Worm (Caenorhabditis elegans) whole organism, young adult: ENCODE results near the gene Y26G10.5.

Experiments
- B0019.2 ChIP-seq: fragments of 200-800 bp; sonication (Bioruptor generic); conservative IDR thresholded peaks from 2 replicates; pipeline ENCODE4 v1.3.6; 2022; ENCODE audit warnings: missing genetic modification reagents, missing genetic modification characterization, missing compliant biosample characterization
- B0035.1 ChIP-seq: sonication (generic microtip); optimal IDR thresholded peaks from 2 replicates; lab custom pipeline; 2016; ENCODE audit warnings: missing genetic modification characterization, mild to moderate bottlenecking, missing compliant biosample characterization, missing genotype, missing genetic modification reagents
- F10E7.11 ChIP-seq: sonication (generic microtip); optimal IDR thresholded peaks from 2 replicates; lab custom pipeline; 2017; ENCODE audit warnings: mild to moderate bottlenecking, missing genetic modification characterization, moderate library complexity, missing compliant biosample characterization
- F39B2.1 ChIP-seq: fragments of 200-800 bp; sonication (Bioruptor generic); IDR thresholded peaks from 2 replicates; pipeline ENCODE4 v1.3.6; 2022; ENCODE audit warnings: missing genetic modification reagents, missing genetic modification characterization, missing compliant biosample characterization
- F57C9.4 ChIP-seq: sonication (generic microtip); optimal IDR thresholded peaks from 2 replicates; lab custom pipeline; 2017; ENCODE audit warnings: mild to moderate bottlenecking, missing genetic modification characterization, missing compliant biosample characterization
- T26A5.8 ChIP-seq: sonication (generic microtip); optimal IDR thresholded peaks from 2 replicates; lab custom pipeline; 2016; ENCODE audit warnings: missing genetic modification characterization, missing compliant biosample characterization
- Y53F4B.3 ChIP-seq: fragments of 200-800 bp; sonication (Bioruptor generic); IDR thresholded peaks from 2 replicates; pipeline ENCODE4 v1.3.6; 2022; ENCODE audit warnings: missing genetic modification reagents, missing genetic modification characterization, missing compliant biosample characterization
- hrde-1 ChIP-seq: sonication (generic microtip); optimal IDR thresholded peaks from 2 replicates; lab custom pipeline; 2016; ENCODE audit warnings: missing genetic modification characterization, mild to moderate bottlenecking, missing compliant biosample characterization, moderate library complexity, missing genotype, missing genetic modification reagents, borderline replicate concordance
- let-526 ChIP-seq: fragments of 200-800 bp; sonication (Bioruptor generic); IDR thresholded peaks from 2 replicates; pipeline ENCODE4 v1.3.6; 2022; ENCODE audit warnings: missing genetic modification reagents, missing genetic modification characterization, missing compliant biosample characterization
- snpc-4 ChIP-seq, 5 experiments: fragments of 150-350 bp in 1 of 5; sonication (generic microtip) in 4 of 5; optimal IDR thresholded peaks; 2 replicates each; lab custom pipeline; 2014 to 2018; ENCODE audit warnings: missing genetic modification characterization in 5 of 5, missing biosample characterization in 3 of 5, antibody characterized with exemption in 2 of 5, mild to moderate bottlenecking in 2 of 5, missing compliant biosample characterization in 2 of 5, missing genotype in 2 of 5, moderate library complexity in 2 of 5, missing genetic modification reagents in 1 of 5
- tlf-1 ChIP-seq: fragments of 200-800 bp; sonication (Bioruptor generic); optimal IDR thresholded peaks from 2 replicates; lab custom pipeline; 2018; ENCODE audit warnings: mild to moderate bottlenecking, missing genetic modification characterization, missing compliant biosample characterization
- unc-130 ChIP-seq: sonication (generic microtip); optimal IDR thresholded peaks from 2 replicates; lab custom pipeline; 2016; ENCODE audit warnings: missing genetic modification reagents, missing genetic modification characterization, missing compliant biosample characterization

DNA sequence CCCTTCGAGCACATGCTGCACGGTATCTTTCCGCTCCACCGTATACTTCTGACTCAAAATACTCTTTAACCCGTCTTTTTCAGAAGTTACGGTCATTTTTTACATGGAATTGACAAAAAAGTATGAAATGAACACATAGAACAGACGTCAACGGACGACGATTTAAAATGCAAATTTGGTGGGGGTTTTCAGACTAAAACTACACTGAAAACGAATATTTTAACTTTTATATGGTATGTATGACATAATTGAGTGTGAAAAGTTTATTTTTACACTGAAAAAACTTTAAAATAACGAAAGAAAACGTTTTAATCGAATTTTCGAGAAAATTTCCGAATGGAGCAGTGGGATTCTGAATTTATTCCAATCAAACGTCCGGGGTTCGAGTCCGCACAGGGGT is 46.3 kb upstream of the Y26G10.5 start, which contains the start of gene twk-36:
- no peak for TF ChIP-seq T26A5.8 (tag; lab: Kevin White, UChicago)
- TF ChIP-seq B0019.2 (GFP tag; lab: Robert Waterston, UW): no peak
- no peak for TF ChIP-seq unc-130 (GFP tag; lab: Kevin White, UChicago)
- no peak for TF ChIP-seq snpc-4 (GFP tag; optimal IDR thresholded peaks at IDR 0.05; lab: Kevin White, UChicago)
- no peak for TF ChIP-seq snpc-4 (tag; optimal IDR thresholded peaks at IDR 0.05; lab: Kevin White, UChicago)
- no peak for TF ChIP-seq F39B2.1 (GFP tag; lab: Robert Waterston, UW)
- TF ChIP-seq Y53F4B.3 (GFP tag; lab: Robert Waterston, UW): no peak
- TF ChIP-seq B0035.1 (tag; lab: Kevin White, UChicago): no peak
- no peak for TF ChIP-seq F57C9.4 (tag; lab: Kevin White, UChicago)
- TF ChIP-seq hrde-1: no peak
- TF ChIP-seq F10E7.11 (tag; lab: Kevin White, UChicago): no peak
- no peak for TF ChIP-seq tlf-1 (GFP tag; lab: Kevin White, UChicago)
- no peak for TF ChIP-seq let-526 (GFP tag; lab: Robert Waterston, UW)
